Worm (Caenorhabditis elegans) whole organism, L1 larva: Measurements from ENCODE around the gene ZK757.2.

Experiments used
- C04F5.9 ChIP-seq: sonication (generic microtip); optimal IDR thresholded peaks from 2 replicates; lab custom pipeline; 2016; ENCODE audit warnings: missing genetic modification characterization, missing compliant biosample characterization
- F16B12.6 ChIP-seq: fragments of 150-350 bp; optimal IDR thresholded peaks from 2 replicates; lab custom pipeline; 2014; ENCODE audit warnings: missing biosample characterization, missing genetic modification characterization
- Y116A8C.19 ChIP-seq: sonication (generic microtip); optimal IDR thresholded peaks from 2 replicates; lab custom pipeline; 2016; ENCODE audit warnings: missing compliant biosample characterization, missing genetic modification characterization, borderline replicate concordance
- ama-1 ChIP-seq: fragments of 150-350 bp; optimal IDR thresholded peaks from 2 replicates; lab custom pipeline; 2014
- blmp-1 ChIP-seq: fragments of 150-350 bp; optimal IDR thresholded peaks from 2 replicates; lab custom pipeline; 2014; ENCODE audit warnings: missing biosample characterization, missing genetic modification characterization
- ceh-8 ChIP-seq: fragments of 200-800 bp; sonication (Bioruptor generic); optimal IDR thresholded peaks from 2 replicates; lab custom pipeline; 2018; ENCODE audit warnings: mild to moderate bottlenecking, missing genetic modification characterization, moderate library complexity, missing compliant biosample characterization
- ceh-82 ChIP-seq, 3 experiments: fragments of 150-350 bp in 1 of 3; sonication (generic microtip) in 2 of 3; optimal IDR thresholded peaks; 2 replicates each; lab custom pipeline; 2014 to 2017; ENCODE audit warnings: missing biosample characterization in 3 of 3, missing genetic modification characterization in 3 of 3
- ceh-90 ChIP-seq: sonication (generic microtip); optimal IDR thresholded peaks from 2 replicates; lab custom pipeline; 2016; ENCODE audit warnings: missing genetic modification characterization, missing compliant biosample characterization
- dpl-1 ChIP-seq, 3 experiments: fragments of 150-350 bp in 2 of 3; sonication (generic microtip) in 1 of 3; optimal IDR thresholded peaks; 2 replicates each; lab custom pipeline; 2014 to 2017; ENCODE audit warnings: missing biosample characterization in 3 of 3, missing genetic modification characterization in 3 of 3, missing genetic modification reagents in 3 of 3
- efl-1 ChIP-seq, 4 experiments: fragments of 150-350 bp; optimal IDR thresholded peaks in 3 of 4; peaks in 1 of 4; 1 replicate in 1 of 4; 2 replicates in 3 of 4; lab custom pipeline; 2014; ENCODE audit warnings: missing biosample characterization in 2 of 4, missing genetic modification characterization in 2 of 4, missing genetic modification reagents in 2 of 4
- egl-13 ChIP-seq: sonication (generic microtip); optimal IDR thresholded peaks from 2 replicates; lab custom pipeline; 2016; ENCODE audit warnings: missing genotype, missing genetic modification reagents, missing genetic modification characterization, missing compliant biosample characterization
- egl-27 ChIP-seq, 2 experiments: fragments of 150-350 bp in 1 of 2; sonication (generic microtip); optimal IDR thresholded peaks; 3 replicates each; lab custom pipeline; 2017 to 2018; ENCODE audit warnings: missing biosample characterization in 2 of 2, missing genetic modification characterization in 2 of 2, missing genetic modification reagents in 2 of 2
- fkh-8 ChIP-seq: sonication (generic microtip); optimal IDR thresholded peaks from 2 replicates; lab custom pipeline; 2016; ENCODE audit warnings: mild to moderate bottlenecking, missing genetic modification characterization, missing compliant biosample characterization
- grh-1 ChIP-seq: fragments of 200-800 bp; sonication (Bioruptor generic); IDR thresholded peaks from 2 replicates; pipeline ENCODE4 v1.3.6; 2022; ENCODE audit warnings: missing genetic modification reagents, missing genetic modification characterization, missing compliant biosample characterization
- hlh-17 ChIP-seq: fragments of 200-800 bp; sonication (Bioruptor generic); optimal IDR thresholded peaks from 2 replicates; lab custom pipeline; 2018; ENCODE audit warnings: missing genetic modification characterization, mild to moderate bottlenecking, missing compliant biosample characterization, moderate library complexity, borderline replicate concordance
- irx-1 ChIP-seq: sonication (generic microtip); optimal IDR thresholded peaks from 2 replicates; lab custom pipeline; 2016; ENCODE audit warnings: missing genetic modification characterization, missing compliant biosample characterization
- isw-1 ChIP-seq: fragments of 200-800 bp; sonication (Bioruptor generic); IDR thresholded peaks from 2 replicates; pipeline ENCODE4 v1.3.6; 2022; ENCODE audit warnings: missing genetic modification characterization, missing compliant biosample characterization
- lin-15B ChIP-seq: fragments of 150-350 bp; sonication (generic microtip); optimal IDR thresholded peaks from 3 replicates; lab custom pipeline; 2014; ENCODE audit warnings: missing biosample characterization, missing genetic modification characterization
- lin-35 ChIP-seq, 2 experiments: fragments of 150-350 bp; optimal IDR thresholded peaks; 2 replicates each; lab custom pipeline; 2014; ENCODE audit warnings: missing biosample characterization in 2 of 2, missing genetic modification characterization in 2 of 2, missing genetic modification reagents in 2 of 2
- lin-39 ChIP-seq: fragments of 150-350 bp; optimal IDR thresholded peaks from 2 replicates; lab custom pipeline; 2014; ENCODE audit warnings: missing biosample characterization, missing genetic modification reagents, missing genetic modification characterization
- lir-3 ChIP-seq: sonication (generic microtip); optimal IDR thresholded peaks from 2 replicates; lab custom pipeline; 2016; ENCODE audit warnings: mild to moderate bottlenecking, missing genetic modification characterization, moderate library complexity, missing compliant biosample characterization; ENCODE audit not compliant: poor library complexity
- lsy-2 ChIP-seq, 2 experiments: fragments of 150-350 bp; optimal IDR thresholded peaks; 2 replicates each; lab custom pipeline; 2014; ENCODE audit warnings: missing biosample characterization in 2 of 2, missing genetic modification characterization in 2 of 2
- mab-9 ChIP-seq: fragments of 200-800 bp; sonication (Bioruptor generic); IDR thresholded peaks from 2 replicates; pipeline ENCODE4 v1.3.6; 2022; ENCODE audit warnings: missing genetic modification reagents, missing genetic modification characterization, missing compliant biosample characterization
- mdl-1 ChIP-seq, 2 experiments: fragments of 150-350 bp; optimal IDR thresholded peaks; 2 replicates each; lab custom pipeline; 2014 to 2017; ENCODE audit warnings: missing biosample characterization in 2 of 2, missing genetic modification characterization in 2 of 2, inconsistent platforms in 1 of 2
- nhr-11 ChIP-seq: fragments of 150-350 bp; optimal IDR thresholded peaks from 2 replicates; lab custom pipeline; 2014; ENCODE audit warnings: missing biosample characterization, missing genetic modification characterization
- nhr-12 ChIP-seq: sonication (generic microtip); optimal IDR thresholded peaks from 2 replicates; lab custom pipeline; 2017; ENCODE audit warnings: missing biosample characterization, missing genetic modification characterization
- nhr-19 ChIP-seq: fragments of 200-800 bp; sonication (Bioruptor generic); conservative IDR thresholded peaks from 2 replicates; pipeline ENCODE4 v1.3.6; 2022; ENCODE audit warnings: missing genetic modification characterization, missing compliant biosample characterization
- nhr-20 ChIP-seq: sonication (generic microtip); optimal IDR thresholded peaks from 2 replicates; lab custom pipeline; 2016; ENCODE audit warnings: mild to moderate bottlenecking, missing genetic modification characterization, missing compliant biosample characterization
- nhr-237 ChIP-seq: fragments of 150-350 bp; optimal IDR thresholded peaks from 2 replicates; lab custom pipeline; 2014; ENCODE audit warnings: missing biosample characterization, missing genetic modification characterization
- nhr-28 ChIP-seq: fragments of 150-350 bp; optimal IDR thresholded peaks from 2 replicates; lab custom pipeline; 2014; ENCODE audit warnings: missing biosample characterization, missing genetic modification characterization
- nhr-47 ChIP-seq: sonication (generic microtip); optimal IDR thresholded peaks from 2 replicates; lab custom pipeline; 2016; ENCODE audit warnings: mild to moderate bottlenecking, missing genetic modification characterization, moderate library complexity, missing compliant biosample characterization
- nhr-71 ChIP-seq: sonication (generic microtip); optimal IDR thresholded peaks from 2 replicates; lab custom pipeline; 2016; ENCODE audit warnings: mild to moderate bottlenecking, missing genetic modification characterization, moderate library complexity, missing compliant biosample characterization
- nhr-76 ChIP-seq: sonication (generic microtip); optimal IDR thresholded peaks from 2 replicates; lab custom pipeline; 2017; ENCODE audit warnings: missing biosample characterization, missing genetic modification characterization
- nhr-77 ChIP-seq: fragments of 150-350 bp; optimal IDR thresholded peaks from 2 replicates; lab custom pipeline; 2014; ENCODE audit warnings: missing biosample characterization, missing genetic modification characterization
- nhr-84 ChIP-seq: sonication (generic microtip); optimal IDR thresholded peaks from 2 replicates; lab custom pipeline; 2017; ENCODE audit warnings: missing biosample characterization, missing genetic modification characterization
- nhr-85 ChIP-seq: sonication (generic microtip); peaks from one replicate; lab custom pipeline; 2016; ENCODE audit warnings: missing genetic modification characterization, inconsistent platforms, missing compliant biosample characterization
- pqm-1 ChIP-seq: sonication (generic microtip); optimal IDR thresholded peaks from 3 replicates; lab custom pipeline; 2017; ENCODE audit warnings: missing biosample characterization, missing genetic modification characterization
- rnt-1 ChIP-seq: sonication (generic microtip); optimal IDR thresholded peaks from 2 replicates; lab custom pipeline; 2016; ENCODE audit warnings: mild to moderate bottlenecking, missing genetic modification characterization, moderate library complexity, missing compliant biosample characterization
- snu-23 ChIP-seq: sonication (generic microtip); optimal IDR thresholded peaks from 2 replicates; lab custom pipeline; 2016; ENCODE audit warnings: missing genetic modification characterization, missing compliant biosample characterization
- sptf-1 ChIP-seq: fragments of 150-350 bp; optimal IDR thresholded peaks from 2 replicates; lab custom pipeline; 2014; ENCODE audit warnings: missing biosample characterization, missing genetic modification characterization
- unc-30 ChIP-seq: sonication (generic microtip); optimal IDR thresholded peaks from 2 replicates; lab custom pipeline; 2017; ENCODE audit warnings: missing biosample characterization, missing genetic modification characterization
- unc-86 ChIP-seq: sonication (generic microtip); optimal IDR thresholded peaks from 2 replicates; lab custom pipeline; 2016; ENCODE audit warnings: missing genetic modification characterization, missing compliant biosample characterization
- zip-4 ChIP-seq: fragments of 200-800 bp; sonication (Bioruptor generic); optimal IDR thresholded peaks from 2 replicates; lab custom pipeline; 2018; ENCODE audit warnings: mild to moderate bottlenecking, missing genetic modification characterization, moderate library complexity, missing compliant biosample characterization
- ztf-11 ChIP-seq, 2 experiments: sonication (generic microtip); optimal IDR thresholded peaks; 2 replicates each; lab custom pipeline; 2016 to 2017; ENCODE audit warnings: missing genetic modification characterization in 2 of 2, missing biosample characterization in 1 of 2, missing compliant biosample characterization in 1 of 2

ZK757.2 gene

DNA sequence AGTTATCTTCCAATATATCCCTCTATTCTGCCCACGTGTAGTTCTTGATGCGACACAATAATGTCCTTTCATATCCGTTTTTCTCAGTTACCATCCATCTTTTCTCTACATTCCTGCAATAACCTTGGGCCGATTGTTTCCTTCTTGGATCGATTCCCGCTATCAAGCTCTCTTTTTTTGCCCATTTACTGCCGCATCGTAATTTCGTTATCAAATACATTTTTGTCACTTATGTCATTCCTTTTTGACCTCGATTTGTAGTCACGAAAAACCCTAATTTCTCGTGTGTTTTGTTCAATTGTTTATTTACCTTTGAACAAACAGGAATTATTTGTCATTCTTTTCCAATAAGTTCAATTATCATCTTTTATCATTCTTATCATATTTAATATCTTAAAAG lies 28.8 kb downstream of the ZK757.2 start (continued):
- TF ChIP-seq pqm-1 (tag; lab: Kevin White, UChicago) (no peak), lin-15B (tag; lab: Kevin White, UChicago) (no peak), nhr-84 (tag; lab: Kevin White, UChicago) (no peak), lin-35 (GFP tag; optimal IDR thresholded peaks at IDR 0.05; lab: Kevin White, UChicago) (peak in 1 of 2 experiments; percentile 20), isw-1 (GFP tag; lab: Robert Waterston, UW) (no peak), nhr-20 (tag; lab: Kevin White, UChicago) (peak; percentile 60), blmp-1 (peak; percentile 58), lir-3 (tag; lab: Kevin White, UChicago) (no peak), Y116A8C.19 (no peak), nhr-237 (tag; lab: Kevin White, UChicago) (no peak), ceh-8 (GFP tag; lab: Kevin White, UChicago) (no peak), mdl-1 (tag; optimal IDR thresholded peaks at IDR 0.05; lab: Kevin White, UChicago) (no peak), lin-39 (tag; lab: Kevin White, UChicago) (no peak), fkh-8 (tag; lab: Kevin White, UChicago) (no peak), nhr-47 (peak; percentile 2), snu-23 (GFP tag; lab: Kevin White, UChicago) (peak; percentile 22), C04F5.9 (tag; lab: Kevin White, UChicago) (no peak), mab-9 (no peak), nhr-19 (GFP tag; lab: Robert Waterston, UW) (no peak)

ce11 chrIII:9849111-9849510 lies 29.6 kb downstream of the ZK757.2 start:
- 0 out of 2 replicates have a peak, but pooled peaks have one; percentile 3 for TF ChIP-seq isw-1 (GFP tag; lab: Robert Waterston, UW)
- TF ChIP-seq nhr-85 (tag; lab: Kevin White, UChicago) = peak; percentile 71

ce11 chrIII:9848603-9849002 lies 30.1 kb downstream of the ZK757.2 start:
- no peak for TF ChIP-seq lin-39 (tag; lab: Kevin White, UChicago)
- 0 out of 2 replicates have a peak, but pooled peaks have one; percentile 10 for TF ChIP-seq grh-1 (GFP tag; lab: Robert Waterston, UW)
- no peak for TF ChIP-seq ceh-90
- TF ChIP-seq lin-15B (tag; lab: Kevin White, UChicago) = no peak
- no peak for TF ChIP-seq nhr-28 (tag; lab: Kevin White, UChicago)
- no peak for TF ChIP-seq nhr-11
- no peak for TF ChIP-seq unc-30 (tag; lab: Kevin White, UChicago)
- TF ChIP-seq lin-35 (GFP tag; optimal IDR thresholded peaks at IDR 0.05; lab: Kevin White, UChicago) = peak in 1 of 2 experiments; percentile 26
- no peak for TF ChIP-seq nhr-76 (tag; lab: Kevin White, UChicago)
- TF ChIP-seq egl-13 (tag; lab: Kevin White, UChicago) = no peak
- no peak for TF ChIP-seq F16B12.6
- no peak for TF ChIP-seq unc-86
- no peak for TF ChIP-seq ama-1
- no peak for TF ChIP-seq ztf-11 (tag; optimal IDR thresholded peaks at IDR 0.05; lab: Kevin White, UChicago)
- TF ChIP-seq ceh-82 (tag; optimal IDR thresholded peaks at IDR 0.05; lab: Kevin White, UChicago) = no peak
- no peak for TF ChIP-seq lir-3 (tag; lab: Kevin White, UChicago)
- TF ChIP-seq efl-1 (optimal IDR thresholded peaks at IDR 0.05; lab: Kevin White, UChicago) = peak; percentile 72 to 89
- TF ChIP-seq efl-1 (GFP tag; optimal IDR thresholded peaks at IDR 0.05 in 1 of 2; lab: Kevin White, UChicago) = peak; percentile 64 to 95
- TF ChIP-seq lsy-2 (tag; optimal IDR thresholded peaks at IDR 0.05; lab: Kevin White, UChicago) = no peak
- no peak for TF ChIP-seq nhr-20 (tag; lab: Kevin White, UChicago)
- no peak for TF ChIP-seq Y116A8C.19
- no peak for TF ChIP-seq nhr-77 (tag; lab: Kevin White, UChicago)
- no peak for TF ChIP-seq blmp-1
- TF ChIP-seq hlh-17 = no peak
- peak; percentile 49 to 69 (median 56) for TF ChIP-seq dpl-1 (GFP tag; optimal IDR thresholded peaks at IDR 0.05; lab: Kevin White, UChicago)
- no peak for TF ChIP-seq nhr-47
- TF ChIP-seq egl-27 (tag; optimal IDR thresholded peaks at IDR 0.05; lab: Kevin White, UChicago) = no peak
- no peak for TF ChIP-seq nhr-237 (tag; lab: Kevin White, UChicago)
- no peak for TF ChIP-seq nhr-71
- TF ChIP-seq rnt-1 (tag; lab: Kevin White, UChicago) = peak; percentile 13
- TF ChIP-seq snu-23 (GFP tag; lab: Kevin White, UChicago) = no peak
- no peak for TF ChIP-seq isw-1 (GFP tag; lab: Robert Waterston, UW)
- TF ChIP-seq nhr-12 (tag; lab: Kevin White, UChicago) = no peak
- TF ChIP-seq zip-4 (GFP tag; lab: Kevin White, UChicago) = no peak
- TF ChIP-seq irx-1 (tag; lab: Kevin White, UChicago) = no peak
- no peak for TF ChIP-seq sptf-1 (tag; lab: Kevin White, UChicago)
